Fruit fly (Drosophila melanogaster) whole organism, embryonic: ENCODE measurements around the gene Eno.
A peak's percentile ranks its signal among the peaks of the same experiment; 100 is the strongest.

Experiments
- Abd-B ChIP-seq: fragments of 200-800 bp; sonication (Bioruptor generic); optimal IDR thresholded peaks from 2 replicates; lab custom pipeline; 2018; ENCODE audit warnings: missing biosample characterization, mild to moderate bottlenecking, missing genetic modification characterization, moderate library complexity
- Adf1 ChIP-seq: fragments of 200-800 bp; sonication (Bioruptor generic); IDR thresholded peaks from 2 replicates; pipeline ENCODE4 v1.3.6; 2022; ENCODE audit warnings: missing biosample characterization, missing genetic modification characterization
- CG10321 ChIP-seq: fragments of 200-800 bp; sonication (Bioruptor generic); IDR thresholded peaks from 2 replicates; pipeline ENCODE4 v1.3.6; 2022; ENCODE audit warnings: missing biosample characterization, missing genetic modification characterization
- CG11085 ChIP-seq: fragments of 200-800 bp; sonication (Bioruptor generic); IDR thresholded peaks from 2 replicates; pipeline ENCODE4 v1.3.6; 2022; ENCODE audit warnings: missing biosample characterization, missing genetic modification characterization
- CG11504 ChIP-seq: fragments of 200-800 bp; sonication (Bioruptor generic); optimal IDR thresholded peaks from 3 replicates; lab custom pipeline; 2019; ENCODE audit warnings: missing biosample characterization, mild to moderate bottlenecking, missing genetic modification characterization, moderate library complexity
- CG12219 ChIP-seq: fragments of 200-800 bp; sonication (Bioruptor generic); optimal IDR thresholded peaks from 3 replicates; lab custom pipeline; 2018; ENCODE audit warnings: missing biosample characterization, mild to moderate bottlenecking, missing genetic modification characterization
- CG12299 ChIP-seq: fragments of 200-800 bp; sonication (Bioruptor generic); optimal IDR thresholded peaks from 2 replicates; lab custom pipeline; 2018; ENCODE audit warnings: missing biosample characterization, mild to moderate bottlenecking, missing genetic modification characterization
- CG14965 ChIP-seq: fragments of 200-800 bp; sonication (Bioruptor generic); optimal IDR thresholded peaks from 2 replicates; lab custom pipeline; 2016; ENCODE audit warnings: missing biosample characterization, missing genetic modification characterization, borderline replicate concordance
- CG15011 ChIP-seq: fragments of 200-800 bp; sonication (Bioruptor generic); optimal IDR thresholded peaks from 3 replicates; lab custom pipeline; 2018; ENCODE audit warnings: missing biosample characterization, mild to moderate bottlenecking, missing genetic modification characterization
- CG15696 ChIP-seq: fragments of 200-800 bp; sonication (Bioruptor generic); optimal IDR thresholded peaks from 2 replicates; lab custom pipeline; 2019; ENCODE audit warnings: missing biosample characterization, mild to moderate bottlenecking, missing genetic modification characterization, moderate library complexity
- CG16815 ChIP-seq: fragments of 200-800 bp; sonication (Bioruptor generic); optimal IDR thresholded peaks from 3 replicates; lab custom pipeline; 2017; ENCODE audit warnings: missing biosample characterization, mild to moderate bottlenecking, missing genetic modification characterization
- CG17186 ChIP-seq: fragments of 200-800 bp; sonication (Bioruptor generic); optimal IDR thresholded peaks from 3 replicates; lab custom pipeline; 2017; ENCODE audit warnings: missing biosample characterization, missing genetic modification reagents, missing genetic modification characterization
- CG17328 ChIP-seq: fragments of 200-800 bp; sonication (Bioruptor generic); IDR thresholded peaks from 2 replicates; pipeline ENCODE4 v1.3.6; 2022; ENCODE audit warnings: missing biosample characterization, missing genetic modification characterization
- CG17359 ChIP-seq: fragments of 200-800 bp; sonication (Bioruptor generic); optimal IDR thresholded peaks from 3 replicates; lab custom pipeline; 2018; ENCODE audit warnings: missing biosample characterization, mild to moderate bottlenecking, missing genetic modification characterization, moderate library complexity
- CG1792 ChIP-seq: fragments of 200-800 bp; sonication (Bioruptor generic); optimal IDR thresholded peaks from 2 replicates; lab custom pipeline; 2016; ENCODE audit warnings: missing biosample characterization, missing genetic modification characterization
- CG30020 ChIP-seq: fragments of 200-800 bp; optimal IDR thresholded peaks from 2 replicates; lab custom pipeline; 2019; ENCODE audit warnings: missing biosample characterization, mild to moderate bottlenecking, missing genetic modification characterization, moderate library complexity
- CG31441 ChIP-seq: fragments of 200-800 bp; sonication (Bioruptor generic); IDR thresholded peaks from 2 replicates; pipeline ENCODE4 v1.3.6; 2022; ENCODE audit warnings: missing biosample characterization, missing genetic modification characterization
- CG3407 ChIP-seq: fragments of 200-800 bp; sonication (Bioruptor generic); optimal IDR thresholded peaks from 2 replicates; lab custom pipeline; 2018; ENCODE audit warnings: missing biosample characterization, mild to moderate bottlenecking, missing genetic modification characterization
- CG34422 ChIP-seq: fragments of 200-800 bp; sonication (Bioruptor generic); IDR thresholded peaks from 3 replicates; pipeline ENCODE4 v1.3.6; 2022; ENCODE audit warnings: missing biosample characterization, missing genetic modification characterization
- CG6683 ChIP-seq: fragments of 200-800 bp; sonication (Bioruptor generic); optimal IDR thresholded peaks from 2 replicates; lab custom pipeline; 2017; ENCODE audit warnings: missing biosample characterization, mild to moderate bottlenecking, missing genetic modification characterization, missing genetic modification reagents
- CG9817 ChIP-seq: fragments of 200-800 bp; sonication (Bioruptor generic); optimal IDR thresholded peaks from 2 replicates; lab custom pipeline; 2018; ENCODE audit warnings: missing biosample characterization, mild to moderate bottlenecking, missing genetic modification characterization, moderate library complexity
- Camta ChIP-seq: fragments of 200-800 bp; sonication (Bioruptor generic); optimal IDR thresholded peaks from 2 replicates; lab custom pipeline; 2016; ENCODE audit warnings: missing biosample characterization, missing genetic modification characterization
- Dfd ChIP-seq, 2 experiments: fragments of >200 bp; optimal IDR thresholded peaks; 2 replicates each; lab custom pipeline; 2017; ENCODE audit warnings: missing biosample characterization in 2 of 2, missing genetic modification characterization in 2 of 2
- Dll ChIP-seq: fragments of 200-800 bp; sonication (Bioruptor generic); IDR thresholded peaks from 4 replicates; pipeline ENCODE4 v1.3.6; 2022; ENCODE audit warnings: missing biosample characterization, missing genetic modification characterization; ENCODE audit not compliant: partially characterized antibody
- Ets65A ChIP-seq: fragments of 200-800 bp; sonication (Bioruptor generic); peaks from one replicate; lab custom pipeline; 2016; ENCODE audit warnings: missing biosample characterization, missing genetic modification characterization
- Mes4 ChIP-seq: fragments of 200-800 bp; sonication (Bioruptor generic); optimal IDR thresholded peaks from 2 replicates; lab custom pipeline; 2016; ENCODE audit warnings: missing biosample characterization, missing genetic modification characterization
- NFAT ChIP-seq: fragments of 200-800 bp; sonication (Bioruptor generic); IDR thresholded peaks from 2 replicates; pipeline ENCODE4 v1.3.6; 2022; ENCODE audit warnings: missing biosample characterization, missing genetic modification characterization
- Pdp1 ChIP-seq, 2 experiments: fragments of 200-800 bp; sonication (Bioruptor generic); optimal IDR thresholded peaks; 3 replicates each; lab custom pipeline; 2016; ENCODE audit warnings: missing biosample characterization in 2 of 2, missing genetic modification characterization in 2 of 2, mild to moderate bottlenecking in 1 of 2, moderate library complexity in 1 of 2
- Vsx1 ChIP-seq: fragments of 200-800 bp; sonication (Bioruptor generic); optimal IDR thresholded peaks from 2 replicates; lab custom pipeline; 2017; ENCODE audit warnings: missing biosample characterization, mild to moderate bottlenecking, missing genetic modification characterization, missing genetic modification reagents
- ac ChIP-seq: fragments of 200-800 bp; sonication (Bioruptor generic); optimal IDR thresholded peaks from 3 replicates; lab custom pipeline; 2017; ENCODE audit warnings: missing biosample characterization, mild to moderate bottlenecking, missing genetic modification characterization
- aop ChIP-seq: fragments of 200-800 bp; sonication (Bioruptor generic); IDR thresholded peaks from 2 replicates; pipeline ENCODE4 v1.3.6; 2022; ENCODE audit warnings: missing biosample characterization, missing genetic modification characterization
- cato ChIP-seq: fragments of 200-800 bp; sonication (Bioruptor generic); optimal IDR thresholded peaks from 2 replicates; lab custom pipeline; 2016; ENCODE audit warnings: missing biosample characterization, missing genetic modification characterization, borderline replicate concordance
- corto ChIP-seq: fragments of 200-800 bp; sonication (Bioruptor generic); optimal IDR thresholded peaks from 2 replicates; lab custom pipeline; 2016; ENCODE audit warnings: missing biosample characterization, mild to moderate bottlenecking, missing genetic modification characterization, moderate library complexity
- croc ChIP-seq: fragments of 200-800 bp; sonication (Bioruptor generic); conservative IDR thresholded peaks from 3 replicates; pipeline ENCODE4 v1.3.6; 2022; ENCODE audit warnings: missing biosample characterization, missing genetic modification characterization
- disco-r ChIP-seq: fragments of 200-800 bp; sonication (Bioruptor generic); optimal IDR thresholded peaks from 2 replicates; lab custom pipeline; 2016; ENCODE audit warnings: missing biosample characterization, missing genetic modification characterization
- dmrt11E ChIP-seq: fragments of 200-800 bp; sonication (Bioruptor generic); optimal IDR thresholded peaks from 3 replicates; lab custom pipeline; 2018; ENCODE audit warnings: missing biosample characterization, mild to moderate bottlenecking, missing genetic modification characterization, moderate library complexity
- dmrt99B ChIP-seq: fragments of 200-800 bp; sonication (Bioruptor generic); optimal IDR thresholded peaks from 2 replicates; lab custom pipeline; 2018; ENCODE audit warnings: missing biosample characterization, mild to moderate bottlenecking, missing genetic modification characterization, moderate library complexity
- ewg ChIP-seq: fragments of 200-800 bp; sonication (Bioruptor generic); optimal IDR thresholded peaks from 3 replicates; lab custom pipeline; 2017; ENCODE audit warnings: mild to moderate bottlenecking, missing biosample characterization, missing genetic modification reagents, missing genetic modification characterization
- ham ChIP-seq: fragments of 200-800 bp; sonication (Bioruptor generic); IDR thresholded peaks from 2 replicates; pipeline ENCODE4 v1.3.6; 2022; ENCODE audit warnings: missing biosample characterization, missing genetic modification characterization
- lola ChIP-seq, 3 experiments: fragments of >200 bp in 2 of 3; fragments of 200-800 bp in 1 of 3; sonication (Bioruptor generic) in 1 of 3; optimal IDR thresholded peaks; 2 replicates each; lab custom pipeline; 2017 to 2019; ENCODE audit warnings: missing biosample characterization in 3 of 3, missing genetic modification characterization in 3 of 3, mild to moderate bottlenecking in 1 of 3, moderate library complexity in 1 of 3
- luna ChIP-seq: fragments of 200-800 bp; sonication (Bioruptor generic); optimal IDR thresholded peaks from 2 replicates; lab custom pipeline; 2016; ENCODE audit warnings: missing biosample characterization, missing genetic modification characterization
- mld ChIP-seq: fragments of 200-800 bp; sonication (Bioruptor generic); IDR thresholded peaks from 3 replicates; pipeline ENCODE4 v1.3.6; 2022; ENCODE audit warnings: missing biosample characterization, missing genetic modification characterization; ENCODE audit not compliant: partially characterized antibody
- odd ChIP-seq: fragments of 200-800 bp; sonication (Bioruptor generic); optimal IDR thresholded peaks from 2 replicates; lab custom pipeline; 2017; ENCODE audit warnings: missing biosample characterization, mild to moderate bottlenecking, missing genetic modification characterization
- p53 ChIP-seq: fragments of 200-800 bp; sonication (Bioruptor generic); optimal IDR thresholded peaks from 2 replicates; lab custom pipeline; 2016; ENCODE audit warnings: missing biosample characterization, missing genetic modification characterization
- pita ChIP-seq: fragments of 200-800 bp; sonication (Bioruptor generic); optimal IDR thresholded peaks from 2 replicates; lab custom pipeline; 2017; ENCODE audit warnings: missing biosample characterization, mild to moderate bottlenecking, missing genetic modification characterization
- prd ChIP-seq, 3 experiments: fragments of >200 bp in 2 of 3; fragments of 200-800 bp in 1 of 3; sonication (Bioruptor generic) in 1 of 3; optimal IDR thresholded peaks in 2 of 3; IDR thresholded peaks in 1 of 3; 2 replicates in 2 of 3; 3 replicates in 1 of 3; pipeline versions ENCODE4 v1.3.6 to Lab custom; 2017 to 2022; ENCODE audit warnings: missing biosample characterization in 1 of 3, missing genetic modification characterization in 1 of 3
- toy ChIP-seq: fragments of 200-800 bp; sonication (Bioruptor generic); IDR thresholded peaks from 2 replicates; pipeline ENCODE4 v1.3.6; 2022; ENCODE audit warnings: missing biosample characterization, missing genetic modification characterization
- unc-4 ChIP-seq: fragments of 200-800 bp; sonication (Bioruptor generic); IDR thresholded peaks from 2 replicates; pipeline ENCODE4 v1.3.6; 2022; ENCODE audit warnings: missing biosample characterization, missing genetic modification characterization; ENCODE audit not compliant: partially characterized antibody

Gene Eno

dm6 chr2L:1723135-1723936 lies 6.1 kb downstream of the Eno start (continued):
- no peak for TF ChIP-seq CG30020
- TF ChIP-seq ham (GFP tag; lab: Robert Waterston, UW) = no peak
- no peak for TF ChIP-seq dmrt99B
- no peak; the same call in 1 of the 2 replicates for TF ChIP-seq CG31441
- no peak for TF ChIP-seq CG14965
- no peak for TF ChIP-seq corto (GFP tag; lab: Kevin White, UChicago)
- peak; percentile 21 for TF ChIP-seq CG3407 (GFP tag; lab: Kevin White, UChicago)
- no peak for TF ChIP-seq Vsx1
- TF ChIP-seq CG34422 (GFP tag; lab: Robert Waterston, UW) = no peak
- TF ChIP-seq luna (GFP tag; lab: Kevin White, UChicago) = no peak
- peak; percentile 43 for TF ChIP-seq CG11504
- no peak for TF ChIP-seq dmrt11E
- TF ChIP-seq toy (GFP tag; lab: Robert Waterston, UW) = no peak
- no peak for TF ChIP-seq CG16815 (GFP tag; lab: Kevin White, UChicago)
- TF ChIP-seq Dfd (GFP tag; optimal IDR thresholded peaks at IDR 0.05; lab: Kevin White, UChicago) = no peak
- no peak for TF ChIP-seq aop
- TF ChIP-seq CG17359 (tag; lab: Kevin White, UChicago) = peak; percentile 45
- no peak for TF ChIP-seq CG11085
- TF ChIP-seq Adf1 (GFP tag; lab: Robert Waterston, UW) = no peak
- no peak for TF ChIP-seq Pdp1 (GFP tag; optimal IDR thresholded peaks at IDR 0.05; lab: Kevin White, UChicago)
- no peak for TF ChIP-seq Abd-B (GFP tag; lab: Kevin White, UChicago)
- TF ChIP-seq lola (GFP tag; optimal IDR thresholded peaks at IDR 0.05; lab: Kevin White, UChicago) = peak in 1 of 3 experiments; percentile 22
- TF ChIP-seq CG1792 (GFP tag; lab: Kevin White, UChicago) = no peak
- TF ChIP-seq CG15696 = no peak
- TF ChIP-seq CG12219 (GFP tag; lab: Kevin White, UChicago) = no peak
- no peak for TF ChIP-seq unc-4 (GFP tag; lab: Robert Waterston, UW)
- TF ChIP-seq Ets65A (GFP tag; lab: Kevin White, UChicago) = no peak
- TF ChIP-seq p53 (GFP tag; lab: Kevin White, UChicago) = no peak
- no peak for TF ChIP-seq CG12299 (tag; lab: Kevin White, UChicago)
- TF ChIP-seq CG17328 = no peak
- no peak for TF ChIP-seq Dll
- TF ChIP-seq disco-r = no peak
- no peak for TF ChIP-seq odd (GFP tag; lab: Kevin White, UChicago)
- TF ChIP-seq pita = no peak
- no peak for TF ChIP-seq prd (optimal IDR thresholded peaks at IDR 0.05; lab: Kevin White, UChicago)
- no peak for TF ChIP-seq prd (GFP tag; IDR thresholded peaks at IDR 0.05; lab: Robert Waterston, UW)
- no peak for TF ChIP-seq ewg (GFP tag; lab: Kevin White, UChicago)
- no peak for TF ChIP-seq CG15011 (GFP tag; lab: Kevin White, UChicago)
- no peak for TF ChIP-seq ac
- peak; percentile 9 for TF ChIP-seq cato (GFP tag; lab: Kevin White, UChicago)
- TF ChIP-seq CG6683 = no peak
- no peak for TF ChIP-seq croc (GFP tag; lab: Robert Waterston, UW)
- TF ChIP-seq Camta (GFP tag; lab: Kevin White, UChicago) = no peak
- TF ChIP-seq mld (GFP tag; lab: Robert Waterston, UW) = no peak
- no peak for TF ChIP-seq CG10321 (GFP tag; lab: Robert Waterston, UW)
- TF ChIP-seq CG9817 (tag; lab: Kevin White, UChicago) = no peak
- no peak for TF ChIP-seq NFAT (GFP tag; lab: Robert Waterston, UW)
- TF ChIP-seq CG17186 (GFP tag; lab: Kevin White, UChicago) = no peak
- TF ChIP-seq Mes4 (GFP tag; lab: Kevin White, UChicago) = no peak
